Worm (Caenorhabditis elegans): ENCODE measurements around the gene dhs-7.

DNA sequence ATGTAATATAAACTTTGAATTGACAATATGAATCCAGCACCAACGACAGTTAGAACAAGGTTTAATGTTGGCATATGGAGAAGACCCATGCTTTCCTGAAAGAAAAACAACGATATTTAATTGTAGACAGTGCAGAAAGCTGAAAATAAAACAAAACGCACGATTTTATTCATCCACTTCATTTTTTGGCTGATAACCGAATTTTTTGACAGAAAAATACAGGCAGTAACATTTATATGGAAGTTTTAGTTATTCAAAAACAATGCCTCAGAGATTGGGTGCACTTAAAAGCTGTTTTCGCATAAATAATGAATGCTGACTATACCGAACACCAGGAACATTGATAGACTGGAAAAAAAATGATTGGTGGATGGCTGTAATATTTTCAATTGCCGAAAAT is 42.5 kb downstream of the dhs-7 start, which contains the start of gene mfsd-13.2:
- TF ChIP-seq snpc-4 (GFP tag; optimal IDR thresholded peaks at IDR 0.05) (no peak), snpc-4 (tag; optimal IDR thresholded peaks at IDR 0.05) (no peak), ztf-6 (GFP tag; IDR thresholded peaks at IDR 0.05) (no peak), athp-1 (tag; optimal IDR thresholded peaks at IDR 0.05) (no peak), Y53G8AR.9 (GFP tag; conservative IDR thresholded peaks at IDR 0.05) (no peak), nhr-179 (tag; optimal IDR thresholded peaks at IDR 0.05) (no peak), F33H1.4 (GFP tag; IDR thresholded peaks at IDR 0.05) (no peak), unc-62 (GFP tag; optimal IDR thresholded peaks at IDR 0.05) (no peak), efl-1 (GFP tag; optimal IDR thresholded peaks at IDR 0.05) (no peak), C17E4.6 (GFP tag; IDR thresholded peaks at IDR 0.05) (no peak), ama-1 (optimal IDR thresholded peaks at IDR 0.05) (no peak), ama-1 (GFP tag; optimal IDR thresholded peaks at IDR 0.05) (no peak), snpc-1.1 (tag; optimal IDR thresholded peaks at IDR 0.05; ENCODE audit: insufficient read depth) (no peak), ccch-3 (GFP tag; optimal IDR thresholded peaks at IDR 0.05) (no peak)

Measured in whole organism, young adult.